Worm (Caenorhabditis elegans) whole organism, L2 larva: Measurements from ENCODE around the gene fmo-3.

ENCODE experiments used
- R02D3.7 ChIP-seq: fragments of 150-350 bp; optimal IDR thresholded peaks from 2 replicates; lab custom pipeline; 2014; ENCODE audit warnings: missing biosample characterization, missing genetic modification characterization
- alr-1 ChIP-seq: fragments of 150-350 bp; optimal IDR thresholded peaks from 2 replicates; lab custom pipeline; 2014; ENCODE audit warnings: missing biosample characterization, missing genetic modification characterization
- nhr-237 ChIP-seq: fragments of 150-350 bp; optimal IDR thresholded peaks from 2 replicates; lab custom pipeline; 2014; ENCODE audit warnings: missing biosample characterization, missing genetic modification characterization
- nhr-6 ChIP-seq: fragments of 150-350 bp; optimal IDR thresholded peaks from 2 replicates; lab custom pipeline; 2014; ENCODE audit warnings: missing biosample characterization, missing genetic modification characterization
- zag-1 ChIP-seq: fragments of 150-350 bp; optimal IDR thresholded peaks from 2 replicates; lab custom pipeline; 2014; ENCODE audit warnings: missing biosample characterization, missing genetic modification characterization

DNA sequence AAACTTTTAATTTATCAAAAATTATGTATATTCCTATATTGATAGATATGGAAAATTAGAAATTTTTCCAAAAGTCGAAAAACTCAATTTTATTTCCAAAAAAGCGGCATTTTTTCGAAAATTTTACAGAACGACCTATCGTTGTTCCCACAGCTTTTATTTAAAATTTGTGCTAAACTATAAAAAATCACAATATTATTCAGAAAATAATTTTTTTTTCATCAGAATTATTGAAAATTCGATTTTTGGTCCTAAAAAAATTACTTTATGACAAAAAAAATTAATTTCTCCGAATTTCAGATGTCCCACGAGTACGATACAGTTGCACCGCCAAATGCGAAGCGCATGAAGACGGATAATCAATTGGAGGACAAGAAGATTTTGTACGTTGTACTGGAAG lies 45.3 kb upstream of the fmo-3 start, which contains the start of gene emg-1:
- no peak for TF ChIP-seq zag-1 (tag; lab: Kevin White, UChicago)
- no peak for TF ChIP-seq R02D3.7 (tag; lab: Kevin White, UChicago)
- TF ChIP-seq nhr-6: no peak
- no peak for TF ChIP-seq nhr-237 (tag; lab: Kevin White, UChicago)
- TF ChIP-seq alr-1: no peak
